Fruit fly (Drosophila melanogaster) S2 (cell line): ENCODE data around the gene neo.

Experiments
- CG8478 ChIP-seq: fragments of >200 bp; optimal IDR thresholded peaks from 2 replicates; lab custom pipeline; 2018
- CTCF ChIP-seq, 2 experiments: fragments of >200 bp; optimal IDR thresholded peaks; 2 replicates each; lab custom pipeline; 2018

dm6 chr3R:29838751-29839150 lies 19.8 kb downstream of the neo start:
- TF ChIP-seq CG8478 (lab: Kevin White, UChicago) = no peak
- TF ChIP-seq CTCF (optimal IDR thresholded peaks at IDR 0.05; lab: Kevin White, UChicago) = no peak
